Fruit fly (Drosophila melanogaster) whole organism, embryonic: ENCODE data around the gene hng2.

Experiments
- Abd-B ChIP-seq: fragments of 200-800 bp; sonication (Bioruptor generic); optimal IDR thresholded peaks from 2 replicates; lab custom pipeline; 2018; ENCODE audit warnings: missing biosample characterization, mild to moderate bottlenecking, missing genetic modification characterization, moderate library complexity
- B-H1 ChIP-seq: fragments of 200-800 bp; sonication (Bioruptor generic); IDR thresholded peaks from 3 replicates; pipeline ENCODE4 v1.3.6; 2022; ENCODE audit warnings: missing biosample characterization, missing genetic modification characterization
- Bgb ChIP-seq: fragments of 200-800 bp; sonication (Bioruptor generic); IDR thresholded peaks from 2 replicates; pipeline ENCODE4 v1.3.6; 2022; ENCODE audit warnings: missing biosample characterization, missing genetic modification characterization; ENCODE audit not compliant: partially characterized antibody
- CG10959 ChIP-seq: fragments of 200-800 bp; sonication (Bioruptor generic); IDR thresholded peaks from 2 replicates; pipeline ENCODE4 v1.3.6; 2022; ENCODE audit warnings: missing biosample characterization, missing genetic modification characterization
- CG10979 ChIP-seq: fragments of 200-800 bp; sonication (Bioruptor generic); optimal IDR thresholded peaks from 2 replicates; lab custom pipeline; 2018; ENCODE audit warnings: missing biosample characterization, mild to moderate bottlenecking, missing genetic modification characterization, moderate library complexity
- CG11504 ChIP-seq: fragments of 200-800 bp; sonication (Bioruptor generic); optimal IDR thresholded peaks from 3 replicates; lab custom pipeline; 2019; ENCODE audit warnings: missing biosample characterization, mild to moderate bottlenecking, missing genetic modification characterization, moderate library complexity
- CG1233 ChIP-seq: fragments of 200-800 bp; sonication (Bioruptor generic); optimal IDR thresholded peaks from 4 replicates; lab custom pipeline; 2018; ENCODE audit warnings: missing biosample characterization, mild to moderate bottlenecking, missing genetic modification characterization
- CG14860 ChIP-seq: fragments of 200-800 bp; sonication (Bioruptor generic); IDR thresholded peaks from 3 replicates; pipeline ENCODE4 v1.3.6; 2022; ENCODE audit warnings: missing biosample characterization, missing genetic modification characterization; ENCODE audit not compliant: partially characterized antibody
- CG17385 ChIP-seq: fragments of 200-800 bp; sonication (Bioruptor generic); optimal IDR thresholded peaks from 3 replicates; lab custom pipeline; 2018; ENCODE audit warnings: missing biosample characterization, mild to moderate bottlenecking, missing genetic modification characterization
- CG2199 ChIP-seq: fragments of 200-800 bp; sonication (Bioruptor generic); IDR thresholded peaks from 3 replicates; pipeline ENCODE4 v1.3.6; 2022; ENCODE audit warnings: missing biosample characterization, missing genetic modification characterization
- CG30020 ChIP-seq: fragments of 200-800 bp; optimal IDR thresholded peaks from 2 replicates; lab custom pipeline; 2019; ENCODE audit warnings: missing biosample characterization, mild to moderate bottlenecking, missing genetic modification characterization, moderate library complexity
- CG33213 ChIP-seq: fragments of 200-800 bp; sonication (Bioruptor generic); optimal IDR thresholded peaks from 3 replicates; lab custom pipeline; 2016; ENCODE audit warnings: missing biosample characterization, missing genetic modification characterization
- CG4424 ChIP-seq: fragments of 200-800 bp; sonication (Bioruptor generic); optimal IDR thresholded peaks from 3 replicates; lab custom pipeline; 2016; ENCODE audit warnings: missing biosample characterization, missing genetic modification characterization
- CG4707 ChIP-seq: fragments of 200-800 bp; sonication (Bioruptor generic); optimal IDR thresholded peaks from 2 replicates; lab custom pipeline; 2018; ENCODE audit warnings: missing biosample characterization, mild to moderate bottlenecking, missing genetic modification characterization, moderate library complexity
- CG4730 ChIP-seq: fragments of 200-800 bp; sonication (Bioruptor generic); IDR thresholded peaks from 2 replicates; pipeline ENCODE4 v1.3.6; 2022; ENCODE audit warnings: missing biosample characterization, missing genetic modification characterization
- CG4820 ChIP-seq: fragments of 200-800 bp; sonication (Bioruptor generic); optimal IDR thresholded peaks from 3 replicates; lab custom pipeline; 2016; ENCODE audit warnings: missing biosample characterization, missing genetic modification characterization
- CG6791 ChIP-seq: fragments of 200-800 bp; sonication (Bioruptor generic); IDR thresholded peaks from 3 replicates; pipeline ENCODE4 v1.3.6; 2022; ENCODE audit warnings: missing biosample characterization, missing genetic modification characterization; ENCODE audit not compliant: partially characterized antibody
- CG6813 ChIP-seq: fragments of 200-800 bp; sonication (Bioruptor generic); optimal IDR thresholded peaks from 2 replicates; lab custom pipeline; 2017; ENCODE audit warnings: missing biosample characterization, missing genetic modification characterization, mild to moderate bottlenecking, moderate library complexity, missing genetic modification reagents
- CG7357 ChIP-seq: fragments of 200-800 bp; sonication (Bioruptor generic); IDR thresholded peaks from 3 replicates; pipeline ENCODE4 v1.3.6; 2022; ENCODE audit warnings: missing biosample characterization, missing genetic modification characterization
- CG7556 ChIP-seq: fragments of 200-800 bp; sonication (Bioruptor generic); optimal IDR thresholded peaks from 2 replicates; lab custom pipeline; 2017; ENCODE audit warnings: missing biosample characterization, mild to moderate bottlenecking, missing genetic modification characterization
- CG9215 ChIP-seq: fragments of 200-800 bp; sonication (Bioruptor generic); IDR thresholded peaks from 2 replicates; pipeline ENCODE4 v1.3.6; 2022; ENCODE audit warnings: missing biosample characterization, missing genetic modification characterization
- Camta ChIP-seq: fragments of 200-800 bp; sonication (Bioruptor generic); optimal IDR thresholded peaks from 2 replicates; lab custom pipeline; 2016; ENCODE audit warnings: missing biosample characterization, missing genetic modification characterization
- D19B ChIP-seq: fragments of 200-800 bp; sonication (Bioruptor generic); optimal IDR thresholded peaks from 2 replicates; lab custom pipeline; 2017; ENCODE audit warnings: missing biosample characterization, mild to moderate bottlenecking, missing genetic modification characterization
- Dip2 ChIP-seq: fragments of 200-800 bp; sonication (Bioruptor generic); IDR thresholded peaks from 2 replicates; pipeline ENCODE4 v1.3.6; 2022; ENCODE audit warnings: missing biosample characterization, missing genetic modification characterization
- Nf-YC ChIP-seq: fragments of 200-800 bp; optimal IDR thresholded peaks from 3 replicates; lab custom pipeline; 2019; ENCODE audit warnings: missing biosample characterization, mild to moderate bottlenecking, missing genetic modification characterization, moderate library complexity
- Pdp1 ChIP-seq, 2 experiments: fragments of 200-800 bp; sonication (Bioruptor generic); optimal IDR thresholded peaks; 3 replicates each; lab custom pipeline; 2016; ENCODE audit warnings: missing biosample characterization in 2 of 2, missing genetic modification characterization in 2 of 2, mild to moderate bottlenecking in 1 of 2, moderate library complexity in 1 of 2
- Xrp1 ChIP-seq: fragments of 200-800 bp; sonication (Bioruptor generic); IDR thresholded peaks from 2 replicates; pipeline ENCODE4 v1.3.6; 2022; ENCODE audit warnings: missing biosample characterization, missing genetic modification characterization
- bsh ChIP-seq, 2 experiments: fragments of 200-800 bp; sonication (Bioruptor generic); optimal IDR thresholded peaks; 2 replicates each; lab custom pipeline; 2017 to 2018; ENCODE audit warnings: mild to moderate bottlenecking in 2 of 2, missing biosample characterization in 2 of 2, missing genetic modification characterization in 2 of 2, moderate library complexity in 1 of 2
- chn ChIP-seq: fragments of 200-800 bp; sonication (Bioruptor generic); optimal IDR thresholded peaks from 2 replicates; lab custom pipeline; 2016; ENCODE audit warnings: missing biosample characterization, missing genetic modification characterization
- corto ChIP-seq: fragments of 200-800 bp; sonication (Bioruptor generic); optimal IDR thresholded peaks from 2 replicates; lab custom pipeline; 2016; ENCODE audit warnings: missing biosample characterization, mild to moderate bottlenecking, missing genetic modification characterization, moderate library complexity
- cwo ChIP-seq: fragments of 200-800 bp; sonication (Bioruptor generic); optimal IDR thresholded peaks from 3 replicates; lab custom pipeline; 2017; ENCODE audit warnings: missing biosample characterization, missing genetic modification characterization, mild to moderate bottlenecking, moderate library complexity, missing genetic modification reagents
- exex ChIP-seq: fragments of 200-800 bp; sonication (Bioruptor generic); optimal IDR thresholded peaks from 4 replicates; lab custom pipeline; 2018; ENCODE audit warnings: missing biosample characterization, mild to moderate bottlenecking, missing genetic modification characterization, moderate library complexity
- eyg ChIP-seq: fragments of 200-800 bp; sonication (Bioruptor generic); optimal IDR thresholded peaks from 3 replicates; lab custom pipeline; 2016; ENCODE audit warnings: missing biosample characterization, missing genetic modification characterization
- fd102C ChIP-seq: fragments of 200-800 bp; sonication (Bioruptor generic); optimal IDR thresholded peaks from 2 replicates; lab custom pipeline; 2018; ENCODE audit warnings: missing biosample characterization, mild to moderate bottlenecking, missing genetic modification characterization, moderate library complexity
- fu2 ChIP-seq: fragments of 200-800 bp; sonication (Bioruptor generic); optimal IDR thresholded peaks from 2 replicates; lab custom pipeline; 2016; ENCODE audit warnings: missing biosample characterization, missing genetic modification characterization
- h ChIP-seq: fragments of >200 bp; optimal IDR thresholded peaks from 2 replicates; lab custom pipeline; 2017
- jumu ChIP-seq: fragments of 200-800 bp; sonication (Bioruptor generic); optimal IDR thresholded peaks from 3 replicates; lab custom pipeline; 2016; ENCODE audit warnings: missing biosample characterization, missing genetic modification characterization
- ken ChIP-seq: fragments of 200-800 bp; sonication (Bioruptor generic); IDR thresholded peaks from 3 replicates; pipeline ENCODE4 v1.3.6; 2022; ENCODE audit warnings: missing biosample characterization, missing genetic modification characterization
- lola ChIP-seq, 3 experiments: fragments of >200 bp in 2 of 3; fragments of 200-800 bp in 1 of 3; sonication (Bioruptor generic) in 1 of 3; optimal IDR thresholded peaks; 2 replicates each; lab custom pipeline; 2017 to 2019; ENCODE audit warnings: missing biosample characterization in 3 of 3, missing genetic modification characterization in 3 of 3, mild to moderate bottlenecking in 1 of 3, moderate library complexity in 1 of 3
- nerfin-2 ChIP-seq: fragments of 200-800 bp; sonication (Bioruptor generic); IDR thresholded peaks from 2 replicates; pipeline ENCODE4 v1.3.6; 2022; ENCODE audit warnings: missing biosample characterization, missing genetic modification characterization; ENCODE audit not compliant: partially characterized antibody
- phol ChIP-seq: fragments of 200-800 bp; sonication (Bioruptor generic); optimal IDR thresholded peaks from 3 replicates; lab custom pipeline; 2018; ENCODE audit warnings: missing biosample characterization, mild to moderate bottlenecking, missing genetic modification characterization, moderate library complexity
- pita ChIP-seq: fragments of 200-800 bp; sonication (Bioruptor generic); optimal IDR thresholded peaks from 2 replicates; lab custom pipeline; 2017; ENCODE audit warnings: missing biosample characterization, mild to moderate bottlenecking, missing genetic modification characterization
- sd ChIP-seq: fragments of 200-800 bp; sonication (Bioruptor generic); optimal IDR thresholded peaks from 3 replicates; lab custom pipeline; 2018; ENCODE audit warnings: missing biosample characterization, mild to moderate bottlenecking, missing genetic modification characterization, moderate library complexity
- seq ChIP-seq: fragments of 200-800 bp; sonication (Bioruptor generic); IDR thresholded peaks from 2 replicates; pipeline ENCODE4 v1.3.6; 2022; ENCODE audit warnings: missing biosample characterization, missing genetic modification characterization
- sna ChIP-seq: fragments of 200-800 bp; sonication (Bioruptor generic); IDR thresholded peaks from 2 replicates; pipeline ENCODE4 v1.3.6; 2022; ENCODE audit warnings: missing biosample characterization, missing genetic modification characterization; ENCODE audit not compliant: partially characterized antibody
- sob ChIP-seq: fragments of 200-800 bp; sonication (Bioruptor generic); IDR thresholded peaks from 2 replicates; pipeline ENCODE4 v1.3.6; 2022; ENCODE audit warnings: missing biosample characterization, missing genetic modification characterization
- ssp ChIP-seq: fragments of 200-800 bp; sonication (Bioruptor generic); IDR thresholded peaks from 2 replicates; pipeline ENCODE4 v1.3.6; 2022; ENCODE audit warnings: missing biosample characterization, missing genetic modification characterization
- tx ChIP-seq: fragments of 200-800 bp; sonication (Bioruptor generic); optimal IDR thresholded peaks from 2 replicates; lab custom pipeline; 2016; ENCODE audit warnings: missing biosample characterization, missing genetic modification characterization
- vnd ChIP-seq: fragments of 200-800 bp; sonication (Bioruptor generic); IDR thresholded peaks from 3 replicates; pipeline ENCODE4 v1.3.6; 2022; ENCODE audit warnings: missing biosample characterization, missing genetic modification characterization; ENCODE audit not compliant: partially characterized antibody

The hng2 gene

dm6 chr3R:8788722-8789400, 17.3 kb upstream of the hng2 start (continued):
- TF ChIP-seq CG7357 (GFP tag; lab: Robert Waterston, UW) = no peak
- TF ChIP-seq phol (tag; lab: Kevin White, UChicago) = peak; percentile 49
- no peak for TF ChIP-seq corto (GFP tag; lab: Kevin White, UChicago)
- TF ChIP-seq exex (tag; lab: Kevin White, UChicago) = no peak
- TF ChIP-seq lola (GFP tag; optimal IDR thresholded peaks at IDR 0.05; lab: Kevin White, UChicago) = peak in 1 of 3 experiments; percentile 7
- no peak for TF ChIP-seq CG30020 (tag; lab: Kevin White, UChicago)
- no peak for TF ChIP-seq nerfin-2 (GFP tag; lab: Robert Waterston, UW)
- TF ChIP-seq CG6813 (GFP tag; lab: Kevin White, UChicago) = peak; percentile 32
- TF ChIP-seq CG7556 = peak; percentile 37
- peak; percentile 5 for TF ChIP-seq CG1233 (GFP tag; lab: Kevin White, UChicago)
- no peak for TF ChIP-seq tx (GFP tag; lab: Kevin White, UChicago)
- peak; percentile 62 for TF ChIP-seq Xrp1 (GFP tag; lab: Robert Waterston, UW)
- peak; percentile 31 for TF ChIP-seq CG4820 (GFP tag; lab: Kevin White, UChicago)
- TF ChIP-seq vnd (GFP tag; lab: Robert Waterston, UW) = no peak
- TF ChIP-seq D19B (GFP tag; lab: Kevin White, UChicago) = no peak
- 0 out of 3 replicates have a peak, but pooled peaks have one; percentile 41 for TF ChIP-seq CG6791 (GFP tag; lab: Robert Waterston, UW)
- peak; percentile 54; the same call in 2 of the 3 replicates for TF ChIP-seq ken
- TF ChIP-seq fu2 (GFP tag; lab: Kevin White, UChicago) = no peak
- no peak for TF ChIP-seq chn (GFP tag; lab: Kevin White, UChicago)
- TF ChIP-seq Abd-B (GFP tag; lab: Kevin White, UChicago) = no peak
- TF ChIP-seq CG2199 (GFP tag; lab: Robert Waterston, UW) = peak; percentile 100
- peak; percentile 53 for TF ChIP-seq CG10979 (tag; lab: Kevin White, UChicago)
- no peak for TF ChIP-seq h (lab: Kevin White, UChicago)
- peak; percentile 56; the same call in 2 of the 3 replicates for TF ChIP-seq B-H1 (GFP tag; lab: Robert Waterston, UW)
- TF ChIP-seq pita (GFP tag; lab: Kevin White, UChicago) = no peak
- no peak for TF ChIP-seq CG4707 (GFP tag; lab: Kevin White, UChicago)
- no peak for TF ChIP-seq sna (GFP tag; lab: Robert Waterston, UW)
- TF ChIP-seq Pdp1 (GFP tag; optimal IDR thresholded peaks at IDR 0.05; lab: Kevin White, UChicago) = peak; percentile 14 to 50
- TF ChIP-seq CG33213 (GFP tag; lab: Kevin White, UChicago) = no peak
- no peak for TF ChIP-seq eyg
- TF ChIP-seq sd = no peak
- TF ChIP-seq CG4730 (GFP tag; lab: Robert Waterston, UW) = peak; percentile 59; the same call in 1 of the 2 replicates
- no peak for TF ChIP-seq CG14860 (GFP tag; lab: Robert Waterston, UW)
- TF ChIP-seq CG17385 (GFP tag; lab: Kevin White, UChicago) = peak; percentile 41
- peak; percentile 77 for TF ChIP-seq CG11504
- TF ChIP-seq cwo (GFP tag; lab: Kevin White, UChicago) = peak; percentile 18
- TF ChIP-seq bsh (GFP tag; optimal IDR thresholded peaks at IDR 0.05; lab: Kevin White, UChicago) = peak; percentile 54 to 68
- no peak for TF ChIP-seq CG9215 (GFP tag; lab: Robert Waterston, UW)
- TF ChIP-seq sob (GFP tag; lab: Robert Waterston, UW) = peak; percentile 34; the same call in 1 of the 2 replicates
- no peak for TF ChIP-seq fd102C (GFP tag; lab: Kevin White, UChicago)
- no peak for TF ChIP-seq jumu (GFP tag; lab: Kevin White, UChicago)
- no peak for TF ChIP-seq Camta (GFP tag; lab: Kevin White, UChicago)
- TF ChIP-seq seq (GFP tag; lab: Robert Waterston, UW) = peak; percentile 44
- TF ChIP-seq ssp (GFP tag; lab: Robert Waterston, UW) = peak; percentile 54; the same call in 1 of the 2 replicates
- TF ChIP-seq CG10959 = peak; percentile 22; the same call in 1 of the 2 replicates
- TF ChIP-seq Nf-YC (tag; lab: Kevin White, UChicago) = no peak
- TF ChIP-seq Bgb = no peak
- TF ChIP-seq Dip2 (GFP tag; lab: Robert Waterston, UW) = no peak
- peak; percentile 50 for TF ChIP-seq CG4424 (GFP tag; lab: Kevin White, UChicago)
